Fruit fly (Drosophila melanogaster) whole organism, adult: ENCODE measurements around the gene Fitm.

ENCODE experiments used
- CG11617 ChIP-seq: fragments of 200-800 bp; sonication (Bioruptor generic); optimal IDR thresholded peaks from 2 replicates; lab custom pipeline; 2017; ENCODE audit warnings: mild to moderate bottlenecking, missing biosample characterization, missing genetic modification reagents, missing genetic modification characterization
- CG12768 ChIP-seq: fragments of 200-800 bp; sonication (Bioruptor generic); optimal IDR thresholded peaks from 2 replicates; lab custom pipeline; 2017; ENCODE audit warnings: missing biosample characterization, missing genetic modification characterization, mild to moderate bottlenecking, moderate library complexity, missing genetic modification reagents
- CG14711 ChIP-seq: fragments of 200-800 bp; sonication (Bioruptor generic); optimal IDR thresholded peaks from 2 replicates; lab custom pipeline; 2018; ENCODE audit warnings: missing biosample characterization, mild to moderate bottlenecking, missing genetic modification characterization, moderate library complexity
- CG1620 ChIP-seq: fragments of 200-800 bp; sonication (Bioruptor generic); optimal IDR thresholded peaks from 2 replicates; lab custom pipeline; 2016; ENCODE audit warnings: missing biosample characterization, missing genetic modification characterization
- CG33017 ChIP-seq: fragments of 200-800 bp; sonication (Bioruptor generic); optimal IDR thresholded peaks from 2 replicates; lab custom pipeline; 2018; ENCODE audit warnings: missing biosample characterization, mild to moderate bottlenecking, missing genetic modification characterization, moderate library complexity
- CG5204 ChIP-seq: fragments of 200-800 bp; sonication (Bioruptor generic); optimal IDR thresholded peaks from 2 replicates; lab custom pipeline; 2016; ENCODE audit warnings: missing biosample characterization, missing genetic modification characterization
- CG7045 ChIP-seq: fragments of 200-800 bp; sonication (Bioruptor generic); optimal IDR thresholded peaks from 2 replicates; lab custom pipeline; 2017; ENCODE audit warnings: missing biosample characterization, mild to moderate bottlenecking, missing genetic modification characterization
- CG7101 ChIP-seq: fragments of 200-800 bp; sonication (Bioruptor generic); optimal IDR thresholded peaks from 2 replicates; lab custom pipeline; 2018; ENCODE audit warnings: missing biosample characterization, mild to moderate bottlenecking, missing genetic modification characterization, moderate library complexity
- Clk ChIP-seq: fragments of 200-800 bp; sonication (Bioruptor generic); optimal IDR thresholded peaks from 2 replicates; lab custom pipeline; 2017; ENCODE audit warnings: missing biosample characterization, missing genetic modification characterization
- Crg-1 ChIP-seq: fragments of 200-800 bp; sonication (Bioruptor generic); optimal IDR thresholded peaks from 2 replicates; lab custom pipeline; 2016; ENCODE audit warnings: missing biosample characterization, missing genetic modification characterization
- Hr96 ChIP-seq: fragments of 200-800 bp; sonication (Bioruptor generic); optimal IDR thresholded peaks from 2 replicates; lab custom pipeline; 2016; ENCODE audit warnings: missing biosample characterization, missing genetic modification characterization
- Mnt ChIP-seq: fragments of 200-800 bp; sonication (Bioruptor generic); optimal IDR thresholded peaks from 2 replicates; lab custom pipeline; 2016; ENCODE audit warnings: missing biosample characterization, mild to moderate bottlenecking, missing genetic modification characterization
- bab1 ChIP-seq: fragments of 200-800 bp; sonication (Bioruptor generic); optimal IDR thresholded peaks from 3 replicates; lab custom pipeline; 2019; ENCODE audit warnings: missing biosample characterization, mild to moderate bottlenecking, missing genetic modification characterization, moderate library complexity
- cic ChIP-seq: fragments of 200-800 bp; sonication (Bioruptor generic); optimal IDR thresholded peaks from 2 replicates; lab custom pipeline; 2017; ENCODE audit warnings: missing biosample characterization, mild to moderate bottlenecking, missing genetic modification characterization, moderate library complexity
- cnc ChIP-seq, 2 experiments: fragments of >200 bp; optimal IDR thresholded peaks; 2 replicates each; lab custom pipeline; 2017
- kay ChIP-seq: fragments of 200-800 bp; sonication (Bioruptor generic); peaks from one replicate; lab custom pipeline; 2016; ENCODE audit warnings: missing biosample characterization, missing genetic modification characterization, borderline replicate concordance
- ovo ChIP-seq: fragments of 200-800 bp; sonication (Bioruptor generic); optimal IDR thresholded peaks from 2 replicates; lab custom pipeline; 2016; ENCODE audit warnings: missing biosample characterization, missing genetic modification characterization
- pad ChIP-seq: fragments of 200-800 bp; sonication (Bioruptor generic); optimal IDR thresholded peaks from 3 replicates; lab custom pipeline; 2017; ENCODE audit warnings: missing biosample characterization, missing genetic modification characterization, mild to moderate bottlenecking, moderate library complexity, missing genetic modification reagents
- tj ChIP-seq: fragments of 200-800 bp; sonication (Bioruptor generic); optimal IDR thresholded peaks from 3 replicates; lab custom pipeline; 2017; ENCODE audit warnings: missing biosample characterization, mild to moderate bottlenecking, missing genetic modification characterization, moderate library complexity
- toe ChIP-seq: fragments of 200-800 bp; sonication (Bioruptor generic); optimal IDR thresholded peaks from 2 replicates; lab custom pipeline; 2016; ENCODE audit warnings: missing biosample characterization, missing genetic modification characterization

The Fitm gene

dm6 chr3L:5139312-5139711, 6.6 kb downstream of the Fitm start, which contains the start of the genes Tcs5 and CHMP2B:
TSS of gene Tcs5 (minus strand) at chr3L:5139395.
TSS of gene CHMP2B (plus strand) at chr3L:5139619.
- TF ChIP-seq kay (GFP tag; lab: Kevin White, UChicago) = no peak
- TF ChIP-seq cic = peak; percentile 93
- TF ChIP-seq Clk (GFP tag; lab: Kevin White, UChicago) = peak; percentile 100
- peak; percentile 100 for TF ChIP-seq CG7101 (tag; lab: Kevin White, UChicago)
- TF ChIP-seq CG12768 (GFP tag; lab: Kevin White, UChicago) = peak; percentile 100
- peak; percentile 100 for TF ChIP-seq bab1 (GFP tag; lab: Kevin White, UChicago)
- peak; percentile 100 for TF ChIP-seq Crg-1 (GFP tag; lab: Kevin White, UChicago)
- peak; percentile 99 for TF ChIP-seq ovo (GFP tag; lab: Kevin White, UChicago)
- peak; percentile 96 for TF ChIP-seq pad (GFP tag; lab: Kevin White, UChicago)
- TF ChIP-seq Mnt (GFP tag; lab: Kevin White, UChicago) = peak; percentile 99
- TF ChIP-seq CG14711 (tag; lab: Kevin White, UChicago) = peak; percentile 99
- peak; percentile 100 for TF ChIP-seq toe (GFP tag; lab: Kevin White, UChicago)
- TF ChIP-seq Hr96 = peak; percentile 100
- TF ChIP-seq CG1620 (GFP tag; lab: Kevin White, UChicago) = peak; percentile 100
- TF ChIP-seq CG33017 (tag; lab: Kevin White, UChicago) = peak; percentile 100
- TF ChIP-seq CG5204 (GFP tag; lab: Kevin White, UChicago) = peak; percentile 100
- no peak for TF ChIP-seq cnc (optimal IDR thresholded peaks at IDR 0.05; lab: Kevin White, UChicago)
- TF ChIP-seq CG11617 (GFP tag; lab: Kevin White, UChicago) = peak; percentile 99
- peak; percentile 100 for TF ChIP-seq CG7045 (GFP tag; lab: Kevin White, UChicago)
- peak; percentile 96 for TF ChIP-seq tj (GFP tag; lab: Kevin White, UChicago)

- TF ChIP-seq Mnt (GFP tag; lab: Kevin White, UChicago) = peak; percentile 73
- peak; percentile 30 for TF ChIP-seq bab1 (GFP tag; lab: Kevin White, UChicago)
- peak; percentile 10 for TF ChIP-seq CG11617 (GFP tag; lab: Kevin White, UChicago)
- no peak for TF ChIP-seq CG12768 (GFP tag; lab: Kevin White, UChicago)
- TF ChIP-seq CG7045 (GFP tag; lab: Kevin White, UChicago) = no peak
Observed at dm6 chr3L:5136123-5136522, 9.7 kb downstream of the Fitm start, which contains the start of the genes CG10674 and CG4611. TSS of gene CG10674 (minus strand) at chr3L:5136292. TSS of gene CG4611 (plus strand) at chr3L:5136376.

- TF ChIP-seq toe (GFP tag; lab: Kevin White, UChicago) (peak; percentile 47), cnc (optimal IDR thresholded peaks at IDR 0.05; lab: Kevin White, UChicago) (no peak), CG14711 (tag; lab: Kevin White, UChicago) (peak; percentile 4), tj (GFP tag; lab: Kevin White, UChicago) (peak; percentile 6), bab1 (GFP tag; lab: Kevin White, UChicago) (peak; percentile 33), cic (peak; percentile 35), CG33017 (tag; lab: Kevin White, UChicago) (no peak), kay (GFP tag; lab: Kevin White, UChicago) (peak; percentile 82), Mnt (GFP tag; lab: Kevin White, UChicago) (no peak)
Observed at dm6 chr3L:5133704-5134430, 12.0 kb downstream of the Fitm start, which contains the start of gene Yod1. TSS of gene Yod1 (plus strand) at chr3L:5133871.

dm6 chr3L:5132966-5133365, 12.9 kb downstream of the Fitm start, which contains the start of gene CG15213:
TSS of gene CG15213 (minus strand) at chr3L:5133220.
- TF ChIP-seq toe (GFP tag; lab: Kevin White, UChicago) (no peak), CG7101 (tag; lab: Kevin White, UChicago) (no peak), cnc (optimal IDR thresholded peaks at IDR 0.05; lab: Kevin White, UChicago) (no peak), Clk (GFP tag; lab: Kevin White, UChicago) (no peak), CG33017 (tag; lab: Kevin White, UChicago) (no peak), Mnt (GFP tag; lab: Kevin White, UChicago) (no peak), Hr96 (no peak), CG14711 (tag; lab: Kevin White, UChicago) (no peak), CG1620 (GFP tag; lab: Kevin White, UChicago) (no peak), Crg-1 (GFP tag; lab: Kevin White, UChicago) (no peak), tj (GFP tag; lab: Kevin White, UChicago) (no peak), bab1 (GFP tag; lab: Kevin White, UChicago) (no peak), CG7045 (GFP tag; lab: Kevin White, UChicago) (no peak), CG12768 (GFP tag; lab: Kevin White, UChicago) (no peak), CG5204 (GFP tag; lab: Kevin White, UChicago) (no peak), pad (GFP tag; lab: Kevin White, UChicago) (no peak), kay (GFP tag; lab: Kevin White, UChicago) (no peak)

dm6 chr3L:5131245-5131644, 14.6 kb downstream of the Fitm start, which contains the start of gene CG15212:
TSS of gene CG15212 (plus strand) at chr3L:5131545.
- TF ChIP-seq CG5204 (GFP tag; lab: Kevin White, UChicago) (no peak), cic (no peak), cnc (optimal IDR thresholded peaks at IDR 0.05; lab: Kevin White, UChicago) (no peak), pad (GFP tag; lab: Kevin White, UChicago) (no peak), CG7045 (GFP tag; lab: Kevin White, UChicago) (no peak), Clk (GFP tag; lab: Kevin White, UChicago) (no peak), CG14711 (tag; lab: Kevin White, UChicago) (no peak), Hr96 (no peak), kay (GFP tag; lab: Kevin White, UChicago) (no peak), CG1620 (GFP tag; lab: Kevin White, UChicago) (no peak), ovo (GFP tag; lab: Kevin White, UChicago) (no peak), Crg-1 (GFP tag; lab: Kevin White, UChicago) (no peak), CG11617 (GFP tag; lab: Kevin White, UChicago) (no peak), CG12768 (GFP tag; lab: Kevin White, UChicago) (no peak), CG33017 (tag; lab: Kevin White, UChicago) (no peak), tj (GFP tag; lab: Kevin White, UChicago) (no peak), Mnt (GFP tag; lab: Kevin White, UChicago) (no peak), toe (GFP tag; lab: Kevin White, UChicago) (no peak), CG7101 (tag; lab: Kevin White, UChicago) (no peak), bab1 (GFP tag; lab: Kevin White, UChicago) (no peak)
